Worm (Caenorhabditis elegans): ENCODE data around the gene egli-1.

The egli-1 gene

DNA sequence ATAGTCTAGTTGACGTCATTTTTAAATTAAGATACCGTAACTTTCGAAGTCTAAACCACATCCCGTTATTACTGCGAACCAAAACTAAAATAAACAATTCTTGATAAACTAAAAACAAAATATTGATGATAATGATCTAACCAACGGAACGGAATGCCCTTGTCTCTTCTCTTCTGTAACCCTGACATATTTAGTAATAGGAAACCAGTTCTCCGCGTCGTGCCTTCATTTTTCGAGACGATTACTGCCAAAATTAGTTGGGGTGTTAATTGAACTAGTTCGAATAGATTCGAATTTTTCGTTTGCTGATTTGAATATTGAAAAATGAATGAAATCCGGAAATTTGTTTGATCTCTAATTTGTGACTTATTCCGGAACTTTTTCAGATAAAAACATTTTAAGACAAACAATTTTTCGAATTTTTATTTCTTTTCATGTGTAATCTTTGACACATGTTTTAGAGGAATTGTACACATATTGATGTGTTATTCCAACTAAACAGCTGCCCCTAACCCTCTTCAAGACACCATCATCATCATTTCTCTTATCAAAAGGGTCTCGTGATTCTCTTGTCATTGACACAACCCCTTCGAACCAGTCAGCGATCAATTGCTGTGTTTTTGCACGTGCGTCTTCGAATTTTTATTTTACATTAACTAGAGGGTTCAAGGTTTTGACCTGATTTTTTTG, 39.9 kb upstream of the egli-1 start (continued):
- no peak for TF ChIP-seq efl-3 (GFP tag; optimal IDR thresholded peaks at IDR 0.05)
- no peak for TF ChIP-seq sptf-1 (tag; optimal IDR thresholded peaks at IDR 0.05)
- TF ChIP-seq nhr-28 (tag; optimal IDR thresholded peaks at IDR 0.05) = no peak
- no peak for TF ChIP-seq sup-37 (GFP tag; optimal IDR thresholded peaks at IDR 0.05)
- TF ChIP-seq mef-2 (tag; optimal IDR thresholded peaks at IDR 0.05) = no peak
- TF ChIP-seq egl-13 (tag; optimal IDR thresholded peaks at IDR 0.05) = no peak
- TF ChIP-seq vab-15 (tag; optimal IDR thresholded peaks at IDR 0.05) = peak; percentile 46
- TF ChIP-seq ama-1 (optimal IDR thresholded peaks at IDR 0.05) = peak; percentile 63
- TF ChIP-seq lin-14 (GFP tag; optimal IDR thresholded peaks at IDR 0.05) = peak; percentile 95

ce11 chrII:9284358-9285170, 39.2 kb upstream of the egli-1 start:
- peak; percentile 25 for TF ChIP-seq efl-3 (GFP tag; optimal IDR thresholded peaks at IDR 0.05)
- no peak for TF ChIP-seq mdl-1 (tag; optimal IDR thresholded peaks at IDR 0.05)
- no peak for TF ChIP-seq alr-1 (tag; optimal IDR thresholded peaks at IDR 0.05; ENCODE audit: borderline replicate concordance)
- peak; percentile 5 for TF ChIP-seq jun-1 (tag; optimal IDR thresholded peaks at IDR 0.05)
- no peak for TF ChIP-seq dsc-1 (tag; optimal IDR thresholded peaks at IDR 0.05)
- no peak for TF ChIP-seq sptf-1 (tag; optimal IDR thresholded peaks at IDR 0.05)
- TF ChIP-seq ets-5 (GFP tag; IDR thresholded peaks at IDR 0.05) = no peak
- TF ChIP-seq pag-3 (tag; optimal IDR thresholded peaks at IDR 0.05; ENCODE audit: borderline replicate concordance, insufficient read depth) = no peak
- TF ChIP-seq elt-3 (tag; optimal IDR thresholded peaks at IDR 0.05) = peak in 2 of 6 experiments; percentile 40 to 47
- peak in 1 of 2 experiments; percentile 55 for TF ChIP-seq lsy-2 (tag; optimal IDR thresholded peaks at IDR 0.05)
- peak; percentile 26 for TF ChIP-seq mep-1 (tag; optimal IDR thresholded peaks at IDR 0.05)
- no peak for TF ChIP-seq mef-2 (tag; optimal IDR thresholded peaks at IDR 0.05)
- TF ChIP-seq nhr-85 (tag) = peak; percentile 66
- TF ChIP-seq nhr-12 (tag; optimal IDR thresholded peaks at IDR 0.05) = no peak
- no peak for TF ChIP-seq ces-1 (GFP tag; optimal IDR thresholded peaks at IDR 0.05)
- no peak for TF ChIP-seq C34B4.2 (tag; optimal IDR thresholded peaks at IDR 0.05)
- TF ChIP-seq nhr-77 (tag; optimal IDR thresholded peaks at IDR 0.05) = no peak
- TF ChIP-seq blmp-1 (tag; optimal IDR thresholded peaks at IDR 0.05) = peak; percentile 42
- TF ChIP-seq ztf-11 (tag; optimal IDR thresholded peaks at IDR 0.05) = no peak
- TF ChIP-seq ceh-88 (GFP tag; IDR thresholded peaks at IDR 0.05) = no peak
- TF ChIP-seq lin-14 (GFP tag; optimal IDR thresholded peaks at IDR 0.05) = peak; percentile 16
- peak; percentile 21 for TF ChIP-seq rnt-1 (tag; optimal IDR thresholded peaks at IDR 0.05)
- no peak for TF ChIP-seq efl-1 (optimal IDR thresholded peaks at IDR 0.05)
- TF ChIP-seq efl-1 (GFP tag; optimal IDR thresholded peaks at IDR 0.05 in 1 of 2) = peak in 1 of 2 experiments; percentile 64

- TF ChIP-seq hlh-17 (GFP tag; optimal IDR thresholded peaks at IDR 0.05; ENCODE audit: borderline replicate concordance) (peak; percentile 25), swsn-7 (tag; optimal IDR thresholded peaks at IDR 0.05) (peak; percentile 9), fkh-8 (tag; optimal IDR thresholded peaks at IDR 0.05) (no peak), alr-1 (tag; optimal IDR thresholded peaks at IDR 0.05; ENCODE audit: borderline replicate concordance) (no peak), egl-13 (tag; optimal IDR thresholded peaks at IDR 0.05) (peak; percentile 5), tlp-1 (tag; optimal IDR thresholded peaks at IDR 0.05) (no peak), pqm-1 (tag; optimal IDR thresholded peaks at IDR 0.05) (no peak), rnt-1 (tag; optimal IDR thresholded peaks at IDR 0.05) (peak; percentile 13), aly-2 (tag; optimal IDR thresholded peaks at IDR 0.05) (peak; percentile 18), lsy-2 (tag; optimal IDR thresholded peaks at IDR 0.05) (peak; percentile 43 to 76), C04F5.9 (tag; optimal IDR thresholded peaks at IDR 0.05) (no peak), lin-14 (GFP tag; optimal IDR thresholded peaks at IDR 0.05) (no peak), xbp-1 (tag; optimal IDR thresholded peaks at IDR 0.05) (peak; percentile 20), ceh-82 (tag; optimal IDR thresholded peaks at IDR 0.05) (no peak), ceh-8 (GFP tag; optimal IDR thresholded peaks at IDR 0.05) (peak; percentile 9), unc-62 (GFP tag; optimal IDR thresholded peaks at IDR 0.05) (no peak), ama-1 (optimal IDR thresholded peaks at IDR 0.05) (peak; percentile 59), lin-35 (GFP tag; optimal IDR thresholded peaks at IDR 0.05) (peak; percentile 2 to 16), dsc-1 (tag; optimal IDR thresholded peaks at IDR 0.05) (peak; percentile 28), tbx-2 (tag; optimal IDR thresholded peaks at IDR 0.05) (no peak), nhr-47 (tag; optimal IDR thresholded peaks at IDR 0.05) (no peak), lin-39 (tag; optimal IDR thresholded peaks at IDR 0.05) (no peak), jun-1 (tag; optimal IDR thresholded peaks at IDR 0.05) (no peak)
Measured at ce11 chrII:9285171-9286025, 38.4 kb upstream of the egli-1 start, which contains the start of gene mtrr-1. TSS of gene mtrr-1 (plus strand) at chrII:9285975.

Measured in whole organism, L1 larva.